Fruit fly (Drosophila melanogaster) whole organism, prepupa: ENCODE results near the gene Polr2C.

Experiments
- Blimp-1 ChIP-seq: fragments of 200-800 bp; sonication (Bioruptor generic); optimal IDR thresholded peaks from 3 replicates; lab custom pipeline; 2017; ENCODE audit warnings: missing biosample characterization, missing genetic modification characterization, mild to moderate bottlenecking, moderate library complexity, missing genetic modification reagents
- CG10631 ChIP-seq: fragments of 200-800 bp; sonication (Bioruptor generic); optimal IDR thresholded peaks from 2 replicates; lab custom pipeline; 2016; ENCODE audit warnings: missing biosample characterization, missing genetic modification characterization
- CG15336 ChIP-seq: fragments of 200-800 bp; sonication (Bioruptor generic); IDR thresholded peaks from 2 replicates; pipeline ENCODE4 v1.3.6; 2022; ENCODE audit warnings: missing biosample characterization, missing genetic modification characterization
- CG1621 ChIP-seq: fragments of 200-800 bp; sonication (Bioruptor generic); optimal IDR thresholded peaks from 3 replicates; lab custom pipeline; 2018; ENCODE audit warnings: missing biosample characterization, mild to moderate bottlenecking, missing genetic modification characterization
- CG16779 ChIP-seq: fragments of 200-800 bp; sonication (Bioruptor generic); optimal IDR thresholded peaks from 3 replicates; lab custom pipeline; 2017; ENCODE audit warnings: missing biosample characterization, mild to moderate bottlenecking, missing genetic modification characterization
- CG3032 ChIP-seq: fragments of 200-800 bp; optimal IDR thresholded peaks from 2 replicates; lab custom pipeline; 2019; ENCODE audit warnings: missing biosample characterization, mild to moderate bottlenecking, missing genetic modification characterization, moderate library complexity
- CG31627 ChIP-seq: fragments of 200-800 bp; sonication (Bioruptor generic); optimal IDR thresholded peaks from 3 replicates; lab custom pipeline; 2016; ENCODE audit warnings: missing biosample characterization, missing genetic modification characterization
- CG34406 ChIP-seq: fragments of 200-800 bp; sonication (Bioruptor generic); optimal IDR thresholded peaks from 3 replicates; lab custom pipeline; 2016; ENCODE audit warnings: missing biosample characterization, missing genetic modification characterization
- CG3919 ChIP-seq: fragments of 200-800 bp; sonication (Bioruptor generic); optimal IDR thresholded peaks from 3 replicates; lab custom pipeline; 2016; ENCODE audit warnings: missing biosample characterization, missing genetic modification characterization
- CG4318 ChIP-seq: fragments of 200-800 bp; sonication (Bioruptor generic); optimal IDR thresholded peaks from 3 replicates; lab custom pipeline; 2017; ENCODE audit warnings: missing biosample characterization, mild to moderate bottlenecking, missing genetic modification characterization
- CG6854 ChIP-seq: fragments of 200-800 bp; sonication (Bioruptor generic); optimal IDR thresholded peaks from 2 replicates; lab custom pipeline; 2017; ENCODE audit warnings: missing biosample characterization, mild to moderate bottlenecking, missing genetic modification characterization
- CG8119 ChIP-seq: fragments of 200-800 bp; sonication (Bioruptor generic); IDR thresholded peaks from 3 replicates; pipeline ENCODE4 v1.3.6; 2022; ENCODE audit warnings: missing biosample characterization, missing genetic modification characterization
- CG9139 ChIP-seq: fragments of 200-800 bp; sonication (Bioruptor generic); optimal IDR thresholded peaks from 3 replicates; lab custom pipeline; 2017; ENCODE audit warnings: missing biosample characterization, mild to moderate bottlenecking, missing genetic modification characterization
- Eip75B ChIP-seq: fragments of 200-800 bp; sonication (Bioruptor generic); optimal IDR thresholded peaks from 3 replicates; lab custom pipeline; 2016; ENCODE audit warnings: missing biosample characterization, missing genetic modification characterization
- Eip78C ChIP-seq: fragments of 200-800 bp; sonication (Bioruptor generic); peaks from one replicate; lab custom pipeline; 2016; ENCODE audit warnings: missing biosample characterization, missing genetic modification characterization
- Eip93F ChIP-seq: fragments of 200-800 bp; sonication (Bioruptor generic); optimal IDR thresholded peaks from 2 replicates; lab custom pipeline; 2016; ENCODE audit warnings: missing biosample characterization, mild to moderate bottlenecking, missing genetic modification characterization
- Ets21C ChIP-seq: fragments of 200-800 bp; sonication (Bioruptor generic); optimal IDR thresholded peaks from 3 replicates; lab custom pipeline; 2016; ENCODE audit warnings: missing biosample characterization, missing genetic modification characterization
- Hr4 ChIP-seq: fragments of 200-800 bp; sonication (Bioruptor generic); optimal IDR thresholded peaks from 3 replicates; lab custom pipeline; 2016; ENCODE audit warnings: missing biosample characterization, missing genetic modification characterization
- Met ChIP-seq: fragments of 200-800 bp; sonication (Bioruptor generic); optimal IDR thresholded peaks from 3 replicates; lab custom pipeline; 2016; ENCODE audit warnings: missing biosample characterization, missing genetic modification characterization
- OdsH ChIP-seq: fragments of 200-800 bp; sonication (Bioruptor generic); optimal IDR thresholded peaks from 3 replicates; lab custom pipeline; 2016; ENCODE audit warnings: missing biosample characterization, missing genetic modification characterization
- Sox102F ChIP-seq: fragments of 200-800 bp; sonication (Bioruptor generic); optimal IDR thresholded peaks from 2 replicates; lab custom pipeline; 2016; ENCODE audit warnings: missing biosample characterization, mild to moderate bottlenecking, missing genetic modification characterization
- Sox14 ChIP-seq: fragments of 200-800 bp; sonication (Bioruptor generic); optimal IDR thresholded peaks from 3 replicates; lab custom pipeline; 2016; ENCODE audit warnings: missing biosample characterization, missing genetic modification characterization
- achi ChIP-seq: fragments of 200-800 bp; sonication (Bioruptor generic); optimal IDR thresholded peaks from 3 replicates; lab custom pipeline; 2016; ENCODE audit warnings: missing biosample characterization, missing genetic modification characterization
- acj6 ChIP-seq: fragments of 200-800 bp; sonication (Bioruptor generic); optimal IDR thresholded peaks from 3 replicates; lab custom pipeline; 2016; ENCODE audit warnings: missing biosample characterization, missing genetic modification characterization
- dsx ChIP-seq: fragments of 200-800 bp; optimal IDR thresholded peaks from 3 replicates; lab custom pipeline; 2019; ENCODE audit warnings: missing biosample characterization, mild to moderate bottlenecking, missing genetic modification characterization, moderate library complexity; ENCODE audit not compliant: poor library complexity, severe bottlenecking
- eg ChIP-seq: fragments of 200-800 bp; sonication (Bioruptor generic); IDR thresholded peaks from 3 replicates; pipeline ENCODE4 v1.3.6; 2022; ENCODE audit warnings: missing biosample characterization, missing genetic modification characterization
- esn ChIP-seq: fragments of 200-800 bp; sonication (Bioruptor generic); optimal IDR thresholded peaks from 2 replicates; lab custom pipeline; 2016; ENCODE audit warnings: missing biosample characterization, mild to moderate bottlenecking, missing genetic modification characterization, moderate library complexity
- fd59A ChIP-seq: fragments of 200-800 bp; sonication (Bioruptor generic); optimal IDR thresholded peaks from 2 replicates; lab custom pipeline; 2017; ENCODE audit warnings: missing biosample characterization, mild to moderate bottlenecking, missing genetic modification characterization, missing genetic modification reagents
- fkh ChIP-seq: fragments of 200-800 bp; sonication (Bioruptor generic); optimal IDR thresholded peaks from 3 replicates; lab custom pipeline; 2017; ENCODE audit warnings: missing biosample characterization, mild to moderate bottlenecking, missing genetic modification characterization, moderate library complexity
- pdm3 ChIP-seq: fragments of 200-800 bp; sonication (Bioruptor generic); optimal IDR thresholded peaks from 3 replicates; lab custom pipeline; 2016; ENCODE audit warnings: missing biosample characterization, missing genetic modification characterization
- ss ChIP-seq, 2 experiments: fragments of 200-800 bp; sonication (Bioruptor generic); optimal IDR thresholded peaks; 2 replicates in 1 of 2; 3 replicates in 1 of 2; lab custom pipeline; 2017 to 2018; ENCODE audit warnings: mild to moderate bottlenecking in 2 of 2, missing biosample characterization in 2 of 2, missing genetic modification characterization in 2 of 2, moderate library complexity in 1 of 2
- svp ChIP-seq: fragments of 200-800 bp; sonication (Bioruptor generic); peaks from one replicate; lab custom pipeline; 2016; ENCODE audit warnings: missing biosample characterization, missing genetic modification characterization
- topi ChIP-seq: fragments of 200-800 bp; sonication (Bioruptor generic); optimal IDR thresholded peaks from 3 replicates; lab custom pipeline; 2016; ENCODE audit warnings: missing biosample characterization, missing genetic modification characterization
- vri ChIP-seq: fragments of 200-800 bp; sonication (Bioruptor generic); optimal IDR thresholded peaks from 3 replicates; lab custom pipeline; 2016; ENCODE audit warnings: missing biosample characterization, mild to moderate bottlenecking, missing genetic modification characterization

Polr2C gene

DNA sequence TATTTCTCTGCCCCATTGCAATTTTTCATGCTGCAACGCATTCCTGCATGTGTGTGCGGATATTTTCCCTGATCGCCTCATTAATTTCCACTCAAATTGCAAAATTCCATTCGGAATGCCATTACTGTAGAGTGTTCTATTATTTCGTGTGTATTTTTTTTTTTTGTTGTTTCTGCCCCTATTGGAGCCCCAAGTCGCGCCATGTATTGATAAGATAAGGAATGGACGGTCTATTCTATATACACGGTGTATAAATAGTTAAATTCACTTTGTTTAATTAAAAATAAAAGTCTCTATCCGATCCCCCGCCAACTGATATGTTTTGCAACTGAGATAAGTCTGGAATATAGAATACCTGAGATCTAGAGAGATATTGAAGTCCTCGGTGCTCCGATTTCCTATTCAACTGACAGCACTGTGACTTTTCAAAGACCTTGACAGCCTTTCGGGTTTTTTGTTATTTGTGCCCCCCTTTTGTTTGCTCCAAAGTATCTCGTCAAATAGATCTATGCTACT, 48.3 kb downstream of the Polr2C start:
- TF ChIP-seq Ets21C (GFP tag; lab: Kevin White, UChicago) = no peak
- TF ChIP-seq svp (GFP tag; lab: Kevin White, UChicago) = peak; percentile 74
- TF ChIP-seq Eip93F (GFP tag; lab: Kevin White, UChicago) = peak; percentile 20

DNA sequence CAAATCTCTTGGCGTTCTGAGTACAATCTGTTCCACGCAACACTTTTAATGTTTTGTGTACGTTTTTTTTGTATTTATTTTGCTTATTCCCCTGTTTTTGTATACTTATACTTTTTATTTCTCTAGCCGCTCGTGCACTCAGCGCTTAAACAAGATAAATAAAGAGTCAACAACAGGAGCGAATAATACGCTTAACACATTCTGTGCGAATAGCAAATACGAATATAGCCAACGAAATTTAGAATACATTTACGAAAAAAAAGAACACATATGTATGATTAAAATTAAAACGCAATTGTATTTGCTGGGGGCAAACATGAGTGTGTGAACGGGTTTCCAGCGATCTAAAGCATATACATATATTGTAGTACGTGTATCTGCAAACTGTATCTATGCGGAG, 48.8 kb downstream of the Polr2C start:
- peak; percentile 49 for TF ChIP-seq svp (GFP tag; lab: Kevin White, UChicago)
- TF ChIP-seq esn (GFP tag; lab: Kevin White, UChicago) = peak; percentile 17
- TF ChIP-seq topi (GFP tag; lab: Kevin White, UChicago) = no peak
- no peak for TF ChIP-seq CG4318 (GFP tag; lab: Kevin White, UChicago)
- TF ChIP-seq CG6854 (GFP tag; lab: Kevin White, UChicago) = no peak
- TF ChIP-seq pdm3 (GFP tag; lab: Kevin White, UChicago) = no peak
- TF ChIP-seq CG1621 (tag; lab: Kevin White, UChicago) = no peak
- TF ChIP-seq CG15336 (GFP tag; lab: Robert Waterston, UW) = no peak
- TF ChIP-seq Eip93F (GFP tag; lab: Kevin White, UChicago) = no peak
- TF ChIP-seq achi = no peak
- TF ChIP-seq Sox14 (GFP tag; lab: Kevin White, UChicago) = no peak
- TF ChIP-seq dsx (GFP tag; lab: Kevin White, UChicago) = no peak
- peak; percentile 56 for TF ChIP-seq vri
- TF ChIP-seq Eip78C = peak; percentile 67
- no peak for TF ChIP-seq CG8119 (GFP tag; lab: Robert Waterston, UW)
- no peak for TF ChIP-seq Blimp-1 (GFP tag; lab: Kevin White, UChicago)
- TF ChIP-seq Hr4 (GFP tag; lab: Kevin White, UChicago) = no peak
- no peak for TF ChIP-seq fd59A (GFP tag; lab: Kevin White, UChicago)
- peak; percentile 89 for TF ChIP-seq fkh (GFP tag; lab: Kevin White, UChicago)
- TF ChIP-seq Met (GFP tag; lab: Kevin White, UChicago) = peak; percentile 15
- TF ChIP-seq CG9139 = no peak
- no peak for TF ChIP-seq ss (GFP tag; optimal IDR thresholded peaks at IDR 0.05; lab: Kevin White, UChicago)
- 0 out of 3 replicates have a peak, but pooled peaks have one; percentile 10 for TF ChIP-seq eg (GFP tag; lab: Robert Waterston, UW)
- TF ChIP-seq CG3032 (tag; lab: Kevin White, UChicago) = no peak
- no peak for TF ChIP-seq acj6
- TF ChIP-seq Sox102F (GFP tag; lab: Kevin White, UChicago) = no peak
- no peak for TF ChIP-seq Ets21C (GFP tag; lab: Kevin White, UChicago)
- TF ChIP-seq CG16779 (tag; lab: Kevin White, UChicago) = no peak
- no peak for TF ChIP-seq CG31627 (GFP tag; lab: Kevin White, UChicago)
- no peak for TF ChIP-seq Eip75B (GFP tag; lab: Kevin White, UChicago)
- TF ChIP-seq CG34406 (GFP tag; lab: Kevin White, UChicago) = no peak
- TF ChIP-seq CG10631 (GFP tag; lab: Kevin White, UChicago) = no peak
- no peak for TF ChIP-seq OdsH
- no peak for TF ChIP-seq CG3919
- TF ChIP-seq, all 60 proteins: peak for 7
